Worm (Caenorhabditis elegans) whole organism, late embryonic: ENCODE data around the gene F28A12.3.

ENCODE experiments used
- C38D4.7 ChIP-seq: fragments of 200-800 bp; sonication (Bioruptor generic); optimal IDR thresholded peaks from 2 replicates; lab custom pipeline; 2018; ENCODE audit warnings: mild to moderate bottlenecking, missing genetic modification characterization, moderate library complexity, missing compliant biosample characterization
- F13H6.1 ChIP-seq: sonication (generic microtip); optimal IDR thresholded peaks from 2 replicates; lab custom pipeline; 2016; ENCODE audit warnings: missing genetic modification characterization, missing compliant biosample characterization
- K09A11.1 ChIP-seq: sonication (generic microtip); optimal IDR thresholded peaks from 2 replicates; lab custom pipeline; 2017; ENCODE audit warnings: antibody characterized with exemption, mild to moderate bottlenecking, missing genetic modification characterization, missing compliant biosample characterization; ENCODE audit not compliant: insufficient read depth
- ceh-14 ChIP-seq: sonication (generic microtip); optimal IDR thresholded peaks from 2 replicates; lab custom pipeline; 2016; ENCODE audit warnings: missing genotype, missing genetic modification characterization, missing compliant biosample characterization
- ceh-18 ChIP-seq: sonication (generic microtip); optimal IDR thresholded peaks from 2 replicates; lab custom pipeline; 2016; ENCODE audit warnings: missing genetic modification characterization, missing compliant biosample characterization
- ceh-19 ChIP-seq: fragments of 200-800 bp; sonication (Bioruptor generic); optimal IDR thresholded peaks from 2 replicates; lab custom pipeline; 2018; ENCODE audit warnings: mild to moderate bottlenecking, missing genetic modification characterization, missing compliant biosample characterization
- ceh-34 ChIP-seq: sonication (generic microtip); optimal IDR thresholded peaks from 2 replicates; lab custom pipeline; 2016; ENCODE audit warnings: mild to moderate bottlenecking, missing genetic modification characterization, missing compliant biosample characterization
- ceh-45 ChIP-seq: fragments of 200-800 bp; sonication (Bioruptor generic); IDR thresholded peaks from 2 replicates; pipeline ENCODE4 v1.3.6; 2022; ENCODE audit warnings: missing genetic modification reagents, missing genetic modification characterization, missing compliant biosample characterization
- ceh-48 ChIP-seq: sonication (generic microtip); optimal IDR thresholded peaks from 2 replicates; lab custom pipeline; 2016; ENCODE audit warnings: missing genetic modification characterization, inconsistent platforms, missing compliant biosample characterization
- ceh-6 ChIP-seq: fragments of 200-800 bp; sonication (Bioruptor generic); optimal IDR thresholded peaks from 2 replicates; lab custom pipeline; 2018; ENCODE audit warnings: mild to moderate bottlenecking, missing genetic modification characterization, missing compliant biosample characterization
- ceh-9 ChIP-seq: sonication (generic microtip); optimal IDR thresholded peaks from 2 replicates; lab custom pipeline; 2016; ENCODE audit warnings: mild to moderate bottlenecking, missing genetic modification characterization, inconsistent platforms, missing compliant biosample characterization
- che-1 ChIP-seq: sonication (generic microtip); optimal IDR thresholded peaks from 2 replicates; lab custom pipeline; 2016; ENCODE audit warnings: mild to moderate bottlenecking, missing genetic modification characterization, missing compliant biosample characterization
- dmd-4 ChIP-seq: sonication (generic microtip); optimal IDR thresholded peaks from 2 replicates; lab custom pipeline; 2016; ENCODE audit warnings: borderline replicate concordance, missing genetic modification characterization, missing compliant biosample characterization
- dve-1 ChIP-seq: sonication (generic microtip); optimal IDR thresholded peaks from 2 replicates; lab custom pipeline; 2017; ENCODE audit warnings: antibody characterized with exemption, mild to moderate bottlenecking, missing genetic modification characterization, missing compliant biosample characterization
- elt-2 ChIP-seq: sonication (generic microtip); optimal IDR thresholded peaks from 2 replicates; lab custom pipeline; 2016; ENCODE audit warnings: missing genetic modification reagents, missing genetic modification characterization, missing compliant biosample characterization
- gmeb-2 ChIP-seq: sonication (generic microtip); optimal IDR thresholded peaks from 2 replicates; lab custom pipeline; 2016; ENCODE audit warnings: missing genetic modification characterization, inconsistent platforms, missing compliant biosample characterization
- hlh-30 ChIP-seq: sonication (generic microtip); optimal IDR thresholded peaks from 2 replicates; lab custom pipeline; 2017; ENCODE audit warnings: antibody characterized with exemption, missing genetic modification characterization, missing compliant biosample characterization; ENCODE audit not compliant: insufficient read depth
- hlh-8 ChIP-seq: sonication (generic microtip); optimal IDR thresholded peaks from 2 replicates; lab custom pipeline; 2016; ENCODE audit warnings: missing genotype, missing genetic modification characterization, missing compliant biosample characterization
- lim-6 ChIP-seq: sonication (generic microtip); optimal IDR thresholded peaks from 2 replicates; lab custom pipeline; 2016; ENCODE audit warnings: missing genetic modification characterization, missing compliant biosample characterization
- nfya-1 ChIP-seq: sonication (generic microtip); optimal IDR thresholded peaks from 2 replicates; lab custom pipeline; 2017; ENCODE audit warnings: missing genetic modification characterization, mild to moderate bottlenecking, missing compliant biosample characterization, antibody characterized with exemption, moderate library complexity
- nhr-11 ChIP-seq: fragments of 150-350 bp; optimal IDR thresholded peaks from 2 replicates; lab custom pipeline; 2014; ENCODE audit warnings: missing biosample characterization, missing genetic modification characterization
- npax-4 ChIP-seq: sonication (generic microtip); optimal IDR thresholded peaks from 2 replicates; lab custom pipeline; 2016; ENCODE audit warnings: missing genetic modification characterization, missing compliant biosample characterization
- odd-2 ChIP-seq: sonication (generic microtip); optimal IDR thresholded peaks from 2 replicates; lab custom pipeline; 2017; ENCODE audit warnings: antibody characterized with exemption, mild to moderate bottlenecking, missing genetic modification characterization, missing compliant biosample characterization
- pat-9 ChIP-seq: fragments of 200-800 bp; sonication (Bioruptor generic); optimal IDR thresholded peaks from 2 replicates; lab custom pipeline; 2018; ENCODE audit warnings: mild to moderate bottlenecking, missing genetic modification characterization, moderate library complexity, missing compliant biosample characterization
- pha-4 ChIP-seq: fragments of 150-350 bp; optimal IDR thresholded peaks from 2 replicates; lab custom pipeline; 2018; ENCODE audit warnings: missing biosample characterization, missing genetic modification reagents, missing genetic modification characterization
- pqm-1 ChIP-seq: sonication (generic microtip); optimal IDR thresholded peaks from 2 replicates; lab custom pipeline; 2016; ENCODE audit warnings: missing genetic modification characterization, missing compliant biosample characterization
- ref-2 ChIP-seq: sonication (generic microtip); optimal IDR thresholded peaks from 2 replicates; lab custom pipeline; 2016; ENCODE audit warnings: missing genetic modification characterization, missing compliant biosample characterization
- sdc-2 ChIP-seq: sonication (generic microtip); optimal IDR thresholded peaks from 2 replicates; lab custom pipeline; 2016; ENCODE audit warnings: missing genotype, missing genetic modification characterization, missing compliant biosample characterization
- sox-2 ChIP-seq: fragments of 200-800 bp; sonication (Bioruptor generic); IDR thresholded peaks from 2 replicates; pipeline ENCODE4 v1.3.6; 2022; ENCODE audit warnings: missing genetic modification reagents, missing genetic modification characterization, missing compliant biosample characterization
- syd-9 ChIP-seq: sonication (generic microtip); optimal IDR thresholded peaks from 2 replicates; lab custom pipeline; 2016; ENCODE audit warnings: mild to moderate bottlenecking, missing genetic modification characterization, moderate library complexity, missing compliant biosample characterization
- tbx-7 ChIP-seq: sonication (generic microtip); optimal IDR thresholded peaks from 2 replicates; lab custom pipeline; 2016; ENCODE audit warnings: missing genotype, missing genetic modification characterization, missing compliant biosample characterization
- unc-42 ChIP-seq: sonication (generic microtip); optimal IDR thresholded peaks from 2 replicates; lab custom pipeline; 2016; ENCODE audit warnings: missing genotype, missing genetic modification characterization, missing compliant biosample characterization
- unc-55 ChIP-seq: sonication (generic microtip); optimal IDR thresholded peaks from 2 replicates; lab custom pipeline; 2017; ENCODE audit warnings: missing biosample characterization, missing genetic modification reagents, missing genetic modification characterization
- ztf-16 ChIP-seq: sonication (generic microtip); optimal IDR thresholded peaks from 2 replicates; lab custom pipeline; 2017; ENCODE audit warnings: missing genetic modification characterization, missing compliant biosample characterization

F28A12.3 gene

DNA sequence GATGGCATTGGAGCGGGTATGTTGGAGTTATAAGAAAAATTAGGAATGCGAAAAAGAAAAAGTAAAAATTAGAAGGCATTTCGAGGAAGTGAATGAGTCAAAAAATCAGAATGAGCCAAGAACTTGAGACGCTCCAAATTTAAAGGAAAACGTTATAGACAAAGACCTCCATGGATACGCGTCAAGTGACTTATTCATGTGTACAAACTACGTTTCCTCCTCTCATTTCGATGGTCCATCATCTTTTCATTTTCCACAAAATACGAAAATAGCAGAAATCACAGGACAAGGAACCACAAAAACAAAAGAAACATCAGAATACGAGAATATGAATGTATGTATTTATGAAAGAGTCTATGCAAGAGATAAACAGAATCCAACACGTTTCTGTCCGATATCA, at the start of gene F28A12.3:
Gene F28A12.3, minus strand, starts transcription at position 101 of the 400 bp plus-strand sequence.
- TF ChIP-seq ceh-14 (tag; lab: Kevin White, UChicago) (no peak), ceh-48 (tag; lab: Kevin White, UChicago) (no peak), nhr-11 (no peak), dve-1 (tag; lab: Kevin White, UChicago) (no peak), che-1 (no peak), ceh-9 (tag; lab: Kevin White, UChicago) (no peak), C38D4.7 (no peak), K09A11.1 (tag; lab: Kevin White, UChicago) (no peak), pat-9 (tag; lab: Kevin White, UChicago) (no peak), odd-2 (no peak)
- TF ChIP-seq, all 69 proteins: peak for 0

DNA sequence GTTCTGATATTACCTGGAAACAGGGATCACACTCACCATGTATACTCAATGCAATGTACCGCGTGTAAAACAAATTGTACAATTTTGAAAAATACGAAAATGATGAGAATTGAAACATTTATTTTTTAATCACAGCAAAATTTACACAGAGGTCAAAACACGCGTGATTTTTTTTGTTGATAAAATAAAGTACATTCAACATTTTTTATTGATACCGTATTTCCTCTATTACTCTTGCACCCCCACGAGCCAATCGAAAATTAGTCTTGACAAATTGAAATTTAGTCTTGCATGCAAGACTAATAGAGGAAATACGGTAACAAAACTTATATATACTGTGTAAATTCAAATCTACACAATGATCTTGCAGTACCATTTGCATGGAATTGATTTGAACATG, 46.5 kb upstream of the F28A12.3 start, which contains the start of gene ZC190.8:
Gene ZC190.8, minus strand, starts transcription at position 101 of the 400 bp plus-strand sequence.
- TF ChIP-seq unc-55 (GFP tag; lab: Kevin White, UChicago) (no peak), unc-42 (tag; lab: Kevin White, UChicago) (no peak), syd-9 (tag; lab: Kevin White, UChicago) (no peak), hlh-8 (tag; lab: Kevin White, UChicago) (no peak), dve-1 (tag; lab: Kevin White, UChicago) (no peak), sdc-2 (tag; lab: Kevin White, UChicago) (no peak)

DNA sequence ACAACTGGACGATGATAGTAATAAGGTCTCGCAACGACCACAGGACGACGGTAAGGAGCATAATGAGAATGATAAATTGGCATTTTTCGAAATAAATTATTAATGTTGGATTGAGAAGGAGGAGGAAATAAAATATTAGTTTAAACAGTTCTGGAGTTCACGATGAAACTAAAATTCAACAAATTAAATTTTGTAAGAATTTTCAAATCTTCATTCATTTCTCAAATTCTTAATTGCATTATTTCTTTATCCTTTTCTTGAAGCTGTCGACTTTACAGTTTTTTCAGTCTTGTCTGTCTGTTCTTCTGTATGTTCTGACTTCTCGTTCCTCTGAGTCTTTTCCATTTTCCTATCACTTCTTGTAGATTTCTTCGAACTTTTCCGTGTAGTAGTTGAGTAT, 45.6 kb upstream of the F28A12.3 start, which contains the start of gene ZC190.7:
Gene ZC190.7, minus strand, starts transcription at position 101 of the 400 bp plus-strand sequence.
- TF ChIP-seq pqm-1 (tag; lab: Kevin White, UChicago), result no peak
- TF ChIP-seq pha-4, result no peak
- no peak for TF ChIP-seq ceh-9 (tag; lab: Kevin White, UChicago)
- TF ChIP-seq ceh-6, result no peak
- TF ChIP-seq nhr-11, result no peak
- TF ChIP-seq ceh-34 (tag; lab: Kevin White, UChicago), result no peak
- TF ChIP-seq, all 69 proteins: peak for 0

DNA sequence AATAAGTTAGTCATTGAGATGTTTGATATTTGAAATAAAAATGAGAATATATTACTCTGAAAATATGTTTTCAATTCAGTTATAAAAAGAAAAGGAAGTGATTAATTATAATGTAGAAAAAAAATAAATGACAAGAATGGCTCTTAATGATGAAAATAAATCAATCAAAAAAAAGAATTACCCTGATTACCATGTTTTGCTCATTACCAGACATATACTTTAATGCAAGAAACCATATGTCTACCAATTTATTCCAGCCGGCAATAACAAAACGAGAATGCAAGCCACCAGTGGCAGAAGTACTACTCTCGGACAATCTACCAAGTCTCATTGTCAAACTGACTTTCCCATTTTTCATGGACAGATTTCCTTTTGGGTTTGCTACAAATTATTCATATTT, 42.6 kb upstream of the F28A12.3 start:
- TF ChIP-seq odd-2 (no peak), che-1 (no peak), sdc-2 (tag; lab: Kevin White, UChicago) (no peak), ceh-19 (GFP tag; lab: Kevin White, UChicago) (no peak), hlh-30 (tag; lab: Kevin White, UChicago) (no peak), gmeb-2 (tag; lab: Kevin White, UChicago) (no peak), unc-55 (GFP tag; lab: Kevin White, UChicago) (no peak), ceh-14 (tag; lab: Kevin White, UChicago) (no peak), ceh-48 (tag; lab: Kevin White, UChicago) (no peak), lim-6 (tag; lab: Kevin White, UChicago) (no peak), tbx-7 (no peak), ref-2 (tag; lab: Kevin White, UChicago) (no peak), dmd-4 (no peak), ztf-16 (tag; lab: Kevin White, UChicago) (no peak), ceh-45 (GFP tag; lab: Robert Waterston, UW) (no peak), ceh-18 (no peak)

DNA sequence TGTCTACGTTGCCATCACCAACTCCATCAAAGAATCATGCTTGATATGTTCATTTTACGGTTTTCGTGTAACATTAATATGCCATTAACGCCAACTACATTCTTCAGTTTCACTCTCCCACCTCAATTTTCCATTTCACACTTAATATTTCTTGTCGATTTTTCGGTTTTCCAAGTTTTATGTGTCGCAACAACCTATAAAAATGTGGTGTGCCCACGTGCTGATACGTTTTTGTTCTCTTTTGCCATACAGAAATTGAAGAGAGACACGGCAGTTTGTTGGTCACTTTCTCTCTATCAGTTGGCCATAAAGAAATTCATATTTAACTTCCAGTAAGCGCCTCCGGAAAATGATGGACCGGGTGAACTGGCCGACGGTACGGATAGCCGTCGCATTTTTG, 41.6 kb upstream of the F28A12.3 start, which contains the start of gene cln-3.3:
Gene cln-3.3, plus strand, starts transcription at position 334 of the 400 bp plus-strand sequence.
- TF ChIP-seq elt-2 (tag; lab: Kevin White, UChicago) (no peak), F13H6.1 (tag; lab: Kevin White, UChicago) (no peak), lim-6 (tag; lab: Kevin White, UChicago) (no peak), ztf-16 (tag; lab: Kevin White, UChicago) (no peak), nfya-1 (tag; lab: Kevin White, UChicago) (no peak), ceh-14 (tag; lab: Kevin White, UChicago) (no peak), nhr-11 (no peak), unc-42 (tag; lab: Kevin White, UChicago) (no peak), npax-4 (tag; lab: Kevin White, UChicago) (no peak), dve-1 (tag; lab: Kevin White, UChicago) (no peak), sox-2 (GFP tag; lab: Robert Waterston, UW) (no peak)
